Worm (Caenorhabditis elegans) whole organism, L2 larva: Measurements from ENCODE around the gene Y41C4A.12.

Experiments
- C34F6.9 ChIP-seq: fragments of 150-350 bp; optimal IDR thresholded peaks from 2 replicates; lab custom pipeline; 2014; ENCODE audit warnings: missing biosample characterization, missing genetic modification characterization
- Y55F3AM.14 ChIP-seq: fragments of 200-800 bp; sonication (Bioruptor generic); optimal IDR thresholded peaks from 2 replicates; lab custom pipeline; 2018; ENCODE audit warnings: mild to moderate bottlenecking, missing genetic modification characterization, missing compliant biosample characterization
- ZK546.5 ChIP-seq: sonication (generic microtip); optimal IDR thresholded peaks from 2 replicates; lab custom pipeline; 2017; ENCODE audit warnings: missing biosample characterization, missing genetic modification characterization
- aly-2 ChIP-seq: fragments of 150-350 bp; optimal IDR thresholded peaks from 2 replicates; lab custom pipeline; 2014; ENCODE audit warnings: missing biosample characterization, missing genetic modification characterization
- ama-1 ChIP-seq: fragments of 150-350 bp; optimal IDR thresholded peaks from 2 replicates; lab custom pipeline; 2018; ENCODE audit warnings: inconsistent platforms
- ceh-16 ChIP-seq: fragments of 150-350 bp; optimal IDR thresholded peaks from 2 replicates; lab custom pipeline; 2014; ENCODE audit warnings: missing biosample characterization, missing genetic modification characterization
- ceh-82 ChIP-seq: fragments of 150-350 bp; optimal IDR thresholded peaks from 2 replicates; lab custom pipeline; 2014; ENCODE audit warnings: missing biosample characterization, missing genetic modification characterization
- crh-2 ChIP-seq: sonication (generic microtip); optimal IDR thresholded peaks from 2 replicates; lab custom pipeline; 2017; ENCODE audit warnings: missing biosample characterization, missing genetic modification characterization
- dmd-4 ChIP-seq: sonication (generic microtip); optimal IDR thresholded peaks from 2 replicates; lab custom pipeline; 2017; ENCODE audit warnings: missing biosample characterization, missing genetic modification characterization
- elt-1 ChIP-seq: fragments of 150-350 bp; optimal IDR thresholded peaks from 2 replicates; lab custom pipeline; 2014; ENCODE audit warnings: missing biosample characterization, missing genetic modification characterization
- fos-1 ChIP-seq: fragments of 150-350 bp; optimal IDR thresholded peaks from 2 replicates; lab custom pipeline; 2014; ENCODE audit warnings: missing biosample characterization, missing genetic modification characterization
- gmeb-1 ChIP-seq: fragments of 150-350 bp; optimal IDR thresholded peaks from 2 replicates; lab custom pipeline; 2014; ENCODE audit warnings: missing biosample characterization, missing genetic modification characterization
- lin-11 ChIP-seq: fragments of 150-350 bp; sonication (generic microtip); optimal IDR thresholded peaks from 2 replicates; lab custom pipeline; 2014; ENCODE audit warnings: missing biosample characterization, missing genetic modification characterization, inconsistent platforms, mixed read lengths
- lin-13 ChIP-seq: fragments of 150-350 bp; optimal IDR thresholded peaks from 2 replicates; lab custom pipeline; 2014; ENCODE audit warnings: missing biosample characterization, missing genetic modification reagents, missing genetic modification characterization
- lsy-2 ChIP-seq, 2 experiments: fragments of 150-350 bp in 1 of 2; sonication (generic microtip) in 1 of 2; optimal IDR thresholded peaks; 2 replicates each; lab custom pipeline; 2014 to 2017; ENCODE audit warnings: missing biosample characterization in 2 of 2, missing genetic modification characterization in 2 of 2
- mab-5 ChIP-seq: fragments of 150-350 bp; optimal IDR thresholded peaks from 2 replicates; lab custom pipeline; 2014; ENCODE audit warnings: missing biosample characterization, missing genetic modification characterization
- mbf-1 ChIP-seq: sonication (generic microtip); optimal IDR thresholded peaks from 2 replicates; lab custom pipeline; 2017; ENCODE audit warnings: missing biosample characterization, missing genetic modification characterization
- nhr-129 ChIP-seq: fragments of 150-350 bp; optimal IDR thresholded peaks from 2 replicates; lab custom pipeline; 2014; ENCODE audit warnings: missing biosample characterization, missing genetic modification characterization
- nhr-21 ChIP-seq: fragments of 150-350 bp; optimal IDR thresholded peaks from 2 replicates; lab custom pipeline; 2014; ENCODE audit warnings: missing biosample characterization, missing genetic modification characterization
- nhr-237 ChIP-seq: fragments of 150-350 bp; optimal IDR thresholded peaks from 2 replicates; lab custom pipeline; 2014; ENCODE audit warnings: missing biosample characterization, missing genetic modification characterization
- nhr-25 ChIP-seq: fragments of 150-350 bp; sonication (generic microtip); optimal IDR thresholded peaks from 3 replicates; lab custom pipeline; 2014; ENCODE audit warnings: missing biosample characterization, missing genetic modification characterization
- nhr-6 ChIP-seq: fragments of 150-350 bp; optimal IDR thresholded peaks from 2 replicates; lab custom pipeline; 2014; ENCODE audit warnings: missing biosample characterization, missing genetic modification characterization
- peb-1 ChIP-seq: fragments of 150-350 bp; optimal IDR thresholded peaks from 2 replicates; lab custom pipeline; 2014; ENCODE audit warnings: missing biosample characterization, missing genetic modification characterization
- skn-1 ChIP-seq: sonication (generic microtip); optimal IDR thresholded peaks from 2 replicates; lab custom pipeline; 2017; ENCODE audit warnings: missing biosample characterization, missing genetic modification characterization
- sma-3 ChIP-seq: sonication (generic microtip); optimal IDR thresholded peaks from 2 replicates; lab custom pipeline; 2016; ENCODE audit warnings: missing genetic modification reagents, missing genetic modification characterization, missing compliant biosample characterization
- unc-39 ChIP-seq: fragments of 150-350 bp; optimal IDR thresholded peaks from 2 replicates; lab custom pipeline; 2014; ENCODE audit warnings: missing biosample characterization, missing genetic modification characterization
- unc-55 ChIP-seq: fragments of 150-350 bp; sonication (generic microtip); optimal IDR thresholded peaks from 3 replicates; lab custom pipeline; 2014; ENCODE audit warnings: missing biosample characterization, missing genetic modification reagents, missing genetic modification characterization
- ztf-1 ChIP-seq: fragments of 200-800 bp; sonication (Bioruptor generic); conservative IDR thresholded peaks from 2 replicates; pipeline ENCODE4 v1.3.6; 2022; ENCODE audit warnings: missing genetic modification characterization, missing compliant biosample characterization
- ztf-11 ChIP-seq: sonication (generic microtip); optimal IDR thresholded peaks from 2 replicates; lab custom pipeline; 2017; ENCODE audit warnings: missing biosample characterization, missing genetic modification characterization

Gene Y41C4A.12

ce11 chrIII:11701863-11702262, 24.6 kb downstream of the Y41C4A.12 start:
- TF ChIP-seq ZK546.5 (tag; lab: Kevin White, UChicago) (no peak), unc-55 (GFP tag; lab: Kevin White, UChicago) (no peak), nhr-25 (tag; lab: Kevin White, UChicago) (no peak), lin-13 (GFP tag; lab: Kevin White, UChicago) (no peak), lsy-2 (tag; optimal IDR thresholded peaks at IDR 0.05; lab: Kevin White, UChicago) (no peak), gmeb-1 (tag; lab: Kevin White, UChicago) (no peak)

DNA sequence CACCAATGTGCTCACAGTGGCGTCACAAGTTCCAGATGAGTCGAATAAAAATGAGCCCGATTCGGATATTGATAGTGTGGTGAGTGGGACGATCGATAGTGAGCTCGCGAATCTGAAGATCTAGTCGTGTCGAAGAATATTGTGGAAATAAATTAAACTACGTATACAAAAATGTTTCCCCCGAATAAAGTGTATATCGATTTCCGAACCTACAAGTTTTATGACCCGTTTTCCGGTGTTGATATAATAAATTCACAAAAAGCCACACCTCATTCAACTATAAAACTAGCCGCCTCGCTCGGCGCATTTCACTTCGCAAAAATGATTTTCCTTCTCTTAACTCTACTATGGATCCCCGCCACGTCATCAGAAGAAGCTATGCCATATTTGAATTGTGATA, 26.5 kb downstream of the Y41C4A.12 start, which contains the start of gene pqn-84:
TSS of gene pqn-84 (plus strand) at position 301 of the 400 bp plus-strand sequence.
- TF ChIP-seq lin-11 (tag; lab: Kevin White, UChicago) = no peak
- TF ChIP-seq ceh-82 (tag; lab: Kevin White, UChicago) = no peak
- TF ChIP-seq C34F6.9 (tag; lab: Kevin White, UChicago) = no peak
- TF ChIP-seq nhr-237 = no peak
- TF ChIP-seq nhr-6 (tag; lab: Kevin White, UChicago) = no peak
- no peak for TF ChIP-seq fos-1
- TF ChIP-seq dmd-4 (tag; lab: Kevin White, UChicago) = no peak

ce11 chrIII:11698569-11698968, 27.9 kb downstream of the Y41C4A.12 start, which contains the start of gene Y41C4A.7:
Y41C4A.7 (plus strand) TSS chrIII:11698869.
- no peak for TF ChIP-seq unc-39 (tag; lab: Kevin White, UChicago)
- TF ChIP-seq aly-2 = no peak
- no peak for TF ChIP-seq ceh-16 (tag; lab: Kevin White, UChicago)
- TF ChIP-seq peb-1 (tag; lab: Kevin White, UChicago) = no peak
- TF ChIP-seq mbf-1 (tag; lab: Kevin White, UChicago) = no peak
- TF ChIP-seq sma-3 = no peak
- no peak for TF ChIP-seq mab-5
- TF ChIP-seq fos-1 = no peak
- no peak for TF ChIP-seq dmd-4 (tag; lab: Kevin White, UChicago)
- no peak for TF ChIP-seq nhr-129 (tag; lab: Kevin White, UChicago)
- TF ChIP-seq elt-1 (tag; lab: Kevin White, UChicago) = no peak
- no peak for TF ChIP-seq nhr-21 (tag; lab: Kevin White, UChicago)
- no peak for TF ChIP-seq ceh-82 (tag; lab: Kevin White, UChicago)
- no peak for TF ChIP-seq lsy-2 (tag; optimal IDR thresholded peaks at IDR 0.05; lab: Kevin White, UChicago)
- TF ChIP-seq skn-1 (tag; lab: Kevin White, UChicago) = no peak
- no peak for TF ChIP-seq ztf-11 (tag; lab: Kevin White, UChicago)
- TF ChIP-seq, all 48 proteins: peak for 0

DNA sequence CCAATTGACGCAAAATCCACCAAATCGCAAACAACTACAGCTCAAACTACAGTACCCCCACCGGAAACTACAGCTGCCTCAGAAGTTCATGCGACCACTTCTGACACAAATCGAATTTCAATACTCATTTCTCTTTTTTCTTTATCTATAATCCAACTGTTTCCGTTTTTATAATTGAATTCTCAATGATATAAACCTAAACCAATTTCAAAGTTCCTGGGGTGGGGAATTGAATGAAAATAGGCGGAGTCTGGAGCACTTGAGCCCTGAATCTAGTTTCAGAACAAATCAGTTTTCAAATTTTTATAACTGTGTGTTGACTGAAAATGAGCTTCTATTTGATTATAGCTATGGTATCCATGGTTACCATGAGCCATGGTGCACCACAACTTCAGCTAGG, 30.2 kb downstream of the Y41C4A.12 start, which contains the start of gene Y41C4A.6:
TSS of gene Y41C4A.6 (plus strand) at position 301 of the 400 bp plus-strand sequence.
- TF ChIP-seq ZK546.5 (tag; lab: Kevin White, UChicago) = no peak
- TF ChIP-seq lin-13 (GFP tag; lab: Kevin White, UChicago) = no peak
- no peak for TF ChIP-seq skn-1 (tag; lab: Kevin White, UChicago)
- TF ChIP-seq fos-1 = no peak
- TF ChIP-seq dmd-4 (tag; lab: Kevin White, UChicago) = no peak
- TF ChIP-seq lin-11 (tag; lab: Kevin White, UChicago) = no peak

ce11 chrIII:11694975-11695374, 31.5 kb downstream of the Y41C4A.12 start, which contains the start of gene Y41C4A.22:
Y41C4A.22 (plus strand) TSS chrIII:11695275.
- TF ChIP-seq crh-2 (tag; lab: Kevin White, UChicago) = no peak
- no peak for TF ChIP-seq ztf-1 (GFP tag; lab: Robert Waterston, UW)

DNA sequence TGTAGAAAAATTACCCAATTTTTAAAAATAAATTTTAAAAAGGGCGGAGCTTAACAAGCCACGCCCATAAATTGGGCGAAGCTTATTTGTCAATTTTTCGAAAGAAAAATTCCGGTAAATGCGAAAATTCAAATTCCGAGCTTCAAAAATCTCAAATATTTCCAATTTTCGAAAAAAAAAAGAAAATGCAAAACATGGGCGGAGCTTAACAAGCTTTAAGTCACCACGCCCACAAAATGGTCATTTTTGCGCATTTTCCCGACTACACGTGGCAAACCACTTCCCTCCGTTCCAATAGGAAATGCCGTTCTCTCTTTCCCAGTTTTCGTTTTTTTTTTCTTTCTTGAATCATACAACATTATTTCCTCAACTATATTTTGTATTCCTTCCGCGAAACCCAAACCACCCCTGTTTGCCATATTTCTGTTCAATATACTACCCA, 32.0 kb downstream of the Y41C4A.12 start:
- TF ChIP-seq skn-1 (tag; lab: Kevin White, UChicago) (no peak), aly-2 (no peak), ama-1 (lab: Kevin White, UChicago) (peak; percentile 52), lin-13 (GFP tag; lab: Kevin White, UChicago) (no peak), nhr-6 (tag; lab: Kevin White, UChicago) (no peak), Y55F3AM.14 (GFP tag; lab: Kevin White, UChicago) (peak; percentile 45), lsy-2 (tag; optimal IDR thresholded peaks at IDR 0.05; lab: Kevin White, UChicago) (no peak), dmd-4 (tag; lab: Kevin White, UChicago) (no peak), mab-5 (no peak), ceh-82 (tag; lab: Kevin White, UChicago) (no peak), crh-2 (tag; lab: Kevin White, UChicago) (peak; percentile 6)
